Worm (Caenorhabditis elegans): ENCODE measurements around the gene F35F10.1.

The F35F10.1 gene

ce11 chrV:3316108-3316507 is at the start of gene F35F10.1:
Gene F35F10.1 (plus strand): TSS chrV:3316307.
- TF ChIP-seq ets-7 (tag; optimal IDR thresholded peaks at IDR 0.05) (no peak), B0310.2 (tag; optimal IDR thresholded peaks at IDR 0.05) (no peak), scrt-1 (GFP tag; IDR thresholded peaks at IDR 0.05) (no peak), tbx-37 (GFP tag; conservative IDR thresholded peaks at IDR 0.05) (no peak), tra-4 (tag; optimal IDR thresholded peaks at IDR 0.05) (no peak), sea-1 (GFP tag; conservative IDR thresholded peaks at IDR 0.05) (no peak), ceh-36 (tag; optimal IDR thresholded peaks at IDR 0.05) (no peak), hnd-1 (tag; optimal IDR thresholded peaks at IDR 0.05) (no peak), hmbx-1 (tag; optimal IDR thresholded peaks at IDR 0.05) (no peak)

- TF ChIP-seq F13C5.2 (tag; optimal IDR thresholded peaks at IDR 0.05) = no peak
- TF ChIP-seq hmg-4 (GFP tag; optimal IDR thresholded peaks at IDR 0.05) = no peak
- no peak for TF ChIP-seq aly-1 (tag; optimal IDR thresholded peaks at IDR 0.05)
- TF ChIP-seq hmbx-1 (tag; optimal IDR thresholded peaks at IDR 0.05) = no peak
- no peak for TF ChIP-seq tbx-11 (GFP tag; IDR thresholded peaks at IDR 0.05)
- no peak for TF ChIP-seq ceh-36 (tag; optimal IDR thresholded peaks at IDR 0.05)
- no peak for TF ChIP-seq tra-4 (tag; optimal IDR thresholded peaks at IDR 0.05)
- TF ChIP-seq flt-1 (GFP tag; IDR thresholded peaks at IDR 0.05) = no peak
- no peak for TF ChIP-seq tbx-37 (GFP tag; conservative IDR thresholded peaks at IDR 0.05)
- no peak for TF ChIP-seq scrt-1 (GFP tag; IDR thresholded peaks at IDR 0.05)
- no peak for TF ChIP-seq B0310.2 (tag; optimal IDR thresholded peaks at IDR 0.05)
- no peak for TF ChIP-seq pes-1 (GFP tag; IDR thresholded peaks at IDR 0.05)
- no peak for TF ChIP-seq ama-1 (optimal IDR thresholded peaks at IDR 0.05)
Measured at ce11 chrV:3267950-3268349, 48.2 kb upstream of the F35F10.1 start, which contains the start of gene T28A11.18. Gene T28A11.18 (minus strand): TSS chrV:3268050.

ce11 chrV:3269407-3269806 is 46.7 kb upstream of the F35F10.1 start, which contains the start of gene T28A11.19:
Gene T28A11.19 (minus strand): TSS chrV:3269514.
- TF ChIP-seq F13C5.2 (tag; optimal IDR thresholded peaks at IDR 0.05) (no peak), aly-1 (tag; optimal IDR thresholded peaks at IDR 0.05) (no peak), pes-1 (GFP tag; IDR thresholded peaks at IDR 0.05) (no peak), hnd-1 (tag; optimal IDR thresholded peaks at IDR 0.05) (no peak), ceh-36 (tag; optimal IDR thresholded peaks at IDR 0.05) (no peak), tra-4 (tag; optimal IDR thresholded peaks at IDR 0.05) (no peak), hmbx-1 (tag; optimal IDR thresholded peaks at IDR 0.05) (no peak), ets-7 (tag; optimal IDR thresholded peaks at IDR 0.05) (no peak), hmg-4 (GFP tag; optimal IDR thresholded peaks at IDR 0.05) (no peak), flt-1 (GFP tag; IDR thresholded peaks at IDR 0.05) (no peak), sea-1 (GFP tag; conservative IDR thresholded peaks at IDR 0.05) (no peak), tbx-37 (GFP tag; conservative IDR thresholded peaks at IDR 0.05) (no peak), scrt-1 (GFP tag; IDR thresholded peaks at IDR 0.05) (no peak), ceh-13 (GFP tag; optimal IDR thresholded peaks at IDR 0.05) (no peak), tbx-11 (GFP tag; IDR thresholded peaks at IDR 0.05) (no peak), ama-1 (optimal IDR thresholded peaks at IDR 0.05) (no peak)

ce11 chrV:3273156-3273555 is 43.0 kb upstream of the F35F10.1 start, which contains the start of gene T28A11.20:
Gene T28A11.20 (minus strand): TSS chrV:3273256.
- TF ChIP-seq ceh-13 (GFP tag; optimal IDR thresholded peaks at IDR 0.05) (no peak), tra-4 (tag; optimal IDR thresholded peaks at IDR 0.05) (no peak), B0310.2 (tag; optimal IDR thresholded peaks at IDR 0.05) (no peak), scrt-1 (GFP tag; IDR thresholded peaks at IDR 0.05) (no peak), F13C5.2 (tag; optimal IDR thresholded peaks at IDR 0.05) (no peak), tbx-11 (GFP tag; IDR thresholded peaks at IDR 0.05) (no peak), tbx-37 (GFP tag; conservative IDR thresholded peaks at IDR 0.05) (no peak), ama-1 (optimal IDR thresholded peaks at IDR 0.05) (no peak), sea-1 (GFP tag; conservative IDR thresholded peaks at IDR 0.05) (no peak), ceh-36 (tag; optimal IDR thresholded peaks at IDR 0.05) (no peak), ets-7 (tag; optimal IDR thresholded peaks at IDR 0.05) (no peak), hnd-1 (tag; optimal IDR thresholded peaks at IDR 0.05) (no peak), hmbx-1 (tag; optimal IDR thresholded peaks at IDR 0.05) (no peak), aly-1 (tag; optimal IDR thresholded peaks at IDR 0.05) (no peak)

ce11 chrV:3273577-3274100 is 42.5 kb upstream of the F35F10.1 start, which contains the start of gene T28A11.4:
Gene T28A11.4 (plus strand): TSS chrV:3274050.
- TF ChIP-seq scrt-1 (GFP tag; IDR thresholded peaks at IDR 0.05) (no peak), ceh-13 (GFP tag; optimal IDR thresholded peaks at IDR 0.05) (no peak), flt-1 (GFP tag; IDR thresholded peaks at IDR 0.05) (no peak), tbx-37 (GFP tag; conservative IDR thresholded peaks at IDR 0.05) (no peak), pes-1 (GFP tag; IDR thresholded peaks at IDR 0.05) (no peak), hnd-1 (tag; optimal IDR thresholded peaks at IDR 0.05) (no peak), ama-1 (optimal IDR thresholded peaks at IDR 0.05) (no peak), B0310.2 (tag; optimal IDR thresholded peaks at IDR 0.05) (no peak), ets-7 (tag; optimal IDR thresholded peaks at IDR 0.05) (no peak), ceh-36 (tag; optimal IDR thresholded peaks at IDR 0.05) (no peak), hmbx-1 (tag; optimal IDR thresholded peaks at IDR 0.05) (no peak), tbx-11 (GFP tag; IDR thresholded peaks at IDR 0.05) (no peak), aly-1 (tag; optimal IDR thresholded peaks at IDR 0.05) (no peak), tra-4 (tag; optimal IDR thresholded peaks at IDR 0.05) (no peak), F13C5.2 (tag; optimal IDR thresholded peaks at IDR 0.05) (no peak)

- no peak for TF ChIP-seq scrt-1 (GFP tag; IDR thresholded peaks at IDR 0.05)
Measured at ce11 chrV:3275033-3275432, 41.1 kb upstream of the F35F10.1 start, which contains the start of gene T28A11.3. Gene T28A11.3 (plus strand): TSS chrV:3275333.

- TF ChIP-seq tbx-37 (GFP tag; conservative IDR thresholded peaks at IDR 0.05) (no peak), scrt-1 (GFP tag; IDR thresholded peaks at IDR 0.05) (no peak), sea-1 (GFP tag; conservative IDR thresholded peaks at IDR 0.05) (no peak), B0310.2 (tag; optimal IDR thresholded peaks at IDR 0.05) (no peak), aly-1 (tag; optimal IDR thresholded peaks at IDR 0.05) (no peak), pes-1 (GFP tag; IDR thresholded peaks at IDR 0.05) (no peak), ceh-13 (GFP tag; optimal IDR thresholded peaks at IDR 0.05) (no peak), hnd-1 (tag; optimal IDR thresholded peaks at IDR 0.05) (no peak), tra-4 (tag; optimal IDR thresholded peaks at IDR 0.05) (no peak), hmg-4 (GFP tag; optimal IDR thresholded peaks at IDR 0.05) (no peak), ama-1 (optimal IDR thresholded peaks at IDR 0.05) (no peak), ets-7 (tag; optimal IDR thresholded peaks at IDR 0.05) (no peak), ceh-36 (tag; optimal IDR thresholded peaks at IDR 0.05) (no peak)
Measured at ce11 chrV:3276184-3276583, 39.9 kb upstream of the F35F10.1 start.

All from whole organism, early embryonic.